Fruit fly (Drosophila melanogaster): ENCODE data around the gene CG3939.

CG3939 gene

DNA sequence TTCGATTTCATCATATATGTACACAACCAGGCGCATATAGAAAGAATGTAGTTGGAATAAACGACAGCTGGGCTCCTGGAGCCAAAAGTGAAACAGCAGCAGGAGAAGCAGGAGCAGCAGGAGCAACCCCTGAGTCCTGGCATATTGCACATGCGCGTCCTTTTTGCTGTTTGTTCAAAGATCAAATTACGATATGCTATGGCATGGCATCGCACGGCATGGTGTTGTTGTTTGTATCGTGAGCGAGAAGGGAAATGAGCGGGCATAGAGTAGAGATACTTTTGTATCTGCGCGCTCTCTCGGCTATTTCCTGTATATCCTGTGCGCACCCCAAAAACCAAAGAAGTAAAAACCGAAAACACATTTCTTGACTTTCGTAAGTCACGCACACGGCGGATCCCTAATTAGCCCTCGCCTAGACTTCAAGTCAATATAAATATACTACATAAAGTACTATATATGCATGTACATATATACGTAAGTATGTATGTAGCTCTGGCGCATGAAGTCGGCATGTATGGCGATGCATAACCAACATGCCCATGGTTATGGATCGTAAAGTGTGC, 36.9 kb upstream of the CG3939 start (continued):
- TF ChIP-seq kah (GFP tag; optimal IDR thresholded peaks at IDR 0.05), result no peak
- TF ChIP-seq tap (tag; optimal IDR thresholded peaks at IDR 0.05), result no peak
- no peak for TF ChIP-seq CG9437 (GFP tag; optimal IDR thresholded peaks at IDR 0.05)
- TF ChIP-seq ewg (GFP tag; optimal IDR thresholded peaks at IDR 0.05), result peak; percentile 53
- no peak for TF ChIP-seq CG18599 (GFP tag; optimal IDR thresholded peaks at IDR 0.05)
- no peak for TF ChIP-seq CG14965 (GFP tag; optimal IDR thresholded peaks at IDR 0.05; ENCODE audit: borderline replicate concordance)
- TF ChIP-seq CG32532 (GFP tag; IDR thresholded peaks at IDR 0.05), result no peak
- no peak for TF ChIP-seq usp (GFP tag; optimal IDR thresholded peaks at IDR 0.05)
- TF ChIP-seq Jarid2 (GFP tag; optimal IDR thresholded peaks at IDR 0.05), result no peak
- TF ChIP-seq CG1832 (GFP tag; optimal IDR thresholded peaks at IDR 0.05), result no peak
- peak; percentile 77 for TF ChIP-seq CG4360 (GFP tag; IDR thresholded peaks at IDR 0.05)
- no peak for TF ChIP-seq zf30C (GFP tag; optimal IDR thresholded peaks at IDR 0.05)
- TF ChIP-seq PHDP (tag; optimal IDR thresholded peaks at IDR 0.05), result no peak
- TF ChIP-seq Mes4 (GFP tag; optimal IDR thresholded peaks at IDR 0.05), result no peak
- no peak for TF ChIP-seq CG10209 (GFP tag; optimal IDR thresholded peaks at IDR 0.05)
- no peak for TF ChIP-seq CG18262 (tag; optimal IDR thresholded peaks at IDR 0.05)
- TF ChIP-seq tna (GFP tag; IDR thresholded peaks at IDR 0.05; ENCODE audit: partially characterized antibody), result no peak
- TF ChIP-seq sqz (GFP tag; optimal IDR thresholded peaks at IDR 0.05), result no peak
- TF ChIP-seq CG12071 (GFP tag; optimal IDR thresholded peaks at IDR 0.05), result no peak
- no peak for TF ChIP-seq CG18476 (GFP tag; optimal IDR thresholded peaks at IDR 0.05)
- TF ChIP-seq da (GFP tag; optimal IDR thresholded peaks at IDR 0.05), result peak; percentile 7
- no peak for TF ChIP-seq Eip74EF (GFP tag; optimal IDR thresholded peaks at IDR 0.05)
- TF ChIP-seq caup (GFP tag; optimal IDR thresholded peaks at IDR 0.05; ENCODE audit: severe bottlenecking), result no peak
- peak; percentile 37 for TF ChIP-seq nerfin-1 (tag; optimal IDR thresholded peaks at IDR 0.05)
- no peak for TF ChIP-seq sna (GFP tag; IDR thresholded peaks at IDR 0.05; ENCODE audit: partially characterized antibody)
- TF ChIP-seq CG13624 (GFP tag; optimal IDR thresholded peaks at IDR 0.05), result no peak
- no peak for TF ChIP-seq CG11247 (GFP tag; IDR thresholded peaks at IDR 0.05)
- TF ChIP-seq Med (GFP tag), result no peak
- peak; percentile 64; the same call in 2 of the 3 replicates for TF ChIP-seq CG2199 (GFP tag; IDR thresholded peaks at IDR 0.05)
- no peak for TF ChIP-seq CG11085 (GFP tag; IDR thresholded peaks at IDR 0.05)
- no peak for TF ChIP-seq ttk (GFP tag; IDR thresholded peaks at IDR 0.05)
- no peak for TF ChIP-seq Fer2 (tag; optimal IDR thresholded peaks at IDR 0.05)
- no peak for TF ChIP-seq zen2 (GFP tag; IDR thresholded peaks at IDR 0.05; ENCODE audit: partially characterized antibody)
- no peak for TF ChIP-seq wek (GFP tag; optimal IDR thresholded peaks at IDR 0.05)
- TF ChIP-seq CG13123 (GFP tag; optimal IDR thresholded peaks at IDR 0.05), result no peak
- no peak for TF ChIP-seq eyg (GFP tag; optimal IDR thresholded peaks at IDR 0.05)
- no peak for TF ChIP-seq Adf1 (GFP tag; IDR thresholded peaks at IDR 0.05)
- TF ChIP-seq Ets97D (GFP tag; optimal IDR thresholded peaks at IDR 0.05), result no peak
- no peak for TF ChIP-seq dati (GFP tag; IDR thresholded peaks at IDR 0.05)
- TF ChIP-seq unpg (GFP tag; optimal IDR thresholded peaks at IDR 0.05), result no peak

DNA sequence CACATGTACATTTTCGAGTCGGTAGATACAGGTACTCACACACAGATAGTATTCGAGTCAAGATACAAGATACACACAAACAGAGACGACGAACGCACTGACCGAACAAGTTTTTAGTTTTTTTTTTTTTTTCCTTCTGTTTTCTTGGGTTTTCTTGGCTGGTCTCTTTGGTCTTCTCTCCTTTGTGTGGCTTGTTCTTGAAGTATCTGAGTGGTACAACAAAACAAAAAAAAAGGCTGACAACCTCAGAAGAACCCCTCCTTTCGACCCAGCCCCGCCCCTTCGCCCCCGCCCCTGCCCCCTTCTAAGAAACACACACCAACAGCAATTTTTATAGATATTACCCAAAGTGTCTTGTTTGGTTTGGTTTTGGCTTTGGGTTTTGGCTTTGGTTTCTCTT, 34.9 kb upstream of the CG3939 start:
- TF ChIP-seq CG43689 (GFP tag; IDR thresholded peaks at IDR 0.05), result no peak
- peak; percentile 79 for TF ChIP-seq crol (GFP tag; IDR thresholded peaks at IDR 0.05)
- TF ChIP-seq ro (GFP tag; IDR thresholded peaks at IDR 0.05), result no peak
- TF ChIP-seq Abd-B (GFP tag; optimal IDR thresholded peaks at IDR 0.05), result no peak
- peak; percentile 82 for TF ChIP-seq sqz (GFP tag; optimal IDR thresholded peaks at IDR 0.05)
- TF ChIP-seq Nf-YC (tag; optimal IDR thresholded peaks at IDR 0.05), result no peak
- TF ChIP-seq kni (GFP tag; optimal IDR thresholded peaks at IDR 0.05), result peak; percentile 43
- TF ChIP-seq CG7745 (tag; optimal IDR thresholded peaks at IDR 0.05), result no peak
- TF ChIP-seq NC2β (GFP tag; optimal IDR thresholded peaks at IDR 0.05), result no peak
- peak; percentile 76 for TF ChIP-seq pros (GFP tag; optimal IDR thresholded peaks at IDR 0.05)
- TF ChIP-seq esg (GFP tag; conservative IDR thresholded peaks at IDR 0.05), result no peak
- no peak for TF ChIP-seq zen (tag; optimal IDR thresholded peaks at IDR 0.05)
- peak; percentile 54 for TF ChIP-seq cg (GFP tag; optimal IDR thresholded peaks at IDR 0.05)
